Worm (Caenorhabditis elegans) whole organism, L3 larva: ENCODE results near the gene algn-9.

ENCODE experiments used
- R02D3.7 ChIP-seq: fragments of 150-350 bp; optimal IDR thresholded peaks from 2 replicates; lab custom pipeline; 2014; ENCODE audit warnings: missing biosample characterization, missing genetic modification characterization
- ZK546.5 ChIP-seq: sonication (generic microtip); optimal IDR thresholded peaks from 2 replicates; lab custom pipeline; 2017; ENCODE audit warnings: missing biosample characterization, missing genetic modification characterization
- aly-2 ChIP-seq: fragments of 150-350 bp; optimal IDR thresholded peaks from 2 replicates; lab custom pipeline; 2014; ENCODE audit warnings: missing biosample characterization, missing genetic modification characterization
- ama-1 ChIP-seq: fragments of 150-350 bp; optimal IDR thresholded peaks from 2 replicates; lab custom pipeline; 2018
- ceh-16 ChIP-seq: sonication (generic microtip); optimal IDR thresholded peaks from 2 replicates; lab custom pipeline; 2017; ENCODE audit warnings: missing biosample characterization, missing genetic modification characterization
- ceh-28 ChIP-seq: fragments of 150-350 bp; optimal IDR thresholded peaks from 2 replicates; lab custom pipeline; 2014; ENCODE audit warnings: missing biosample characterization, missing genetic modification reagents, missing genetic modification characterization
- ceh-82 ChIP-seq: fragments of 150-350 bp; optimal IDR thresholded peaks from 2 replicates; lab custom pipeline; 2014; ENCODE audit warnings: missing biosample characterization, missing genetic modification characterization
- ceh-9 ChIP-seq: sonication (generic microtip); optimal IDR thresholded peaks from 2 replicates; lab custom pipeline; 2018; ENCODE audit warnings: missing biosample characterization, missing genetic modification characterization
- daf-12 ChIP-seq: fragments of 150-350 bp; optimal IDR thresholded peaks from 2 replicates; lab custom pipeline; 2014; ENCODE audit warnings: missing biosample characterization, missing genetic modification reagents, missing genetic modification characterization
- egl-27 ChIP-seq: sonication (generic microtip); optimal IDR thresholded peaks from 4 replicates; lab custom pipeline; 2017; ENCODE audit warnings: missing biosample characterization, missing genetic modification reagents, missing genetic modification characterization
- egl-5 ChIP-seq: fragments of 150-350 bp; optimal IDR thresholded peaks from 2 replicates; lab custom pipeline; 2017; ENCODE audit warnings: missing biosample characterization, missing genetic modification reagents, missing genetic modification characterization, inconsistent platforms
- elt-1 ChIP-seq: fragments of 150-350 bp; optimal IDR thresholded peaks from 2 replicates; lab custom pipeline; 2014; ENCODE audit warnings: missing biosample characterization, missing genetic modification characterization
- elt-2 ChIP-seq: sonication (generic microtip); optimal IDR thresholded peaks from 2 replicates; lab custom pipeline; 2016; ENCODE audit warnings: missing genetic modification reagents, mild to moderate bottlenecking, missing genetic modification characterization, missing compliant biosample characterization
- elt-3 ChIP-seq, 3 experiments: fragments of 150-350 bp in 1 of 3; sonication (generic microtip) in 2 of 3; optimal IDR thresholded peaks; 2 replicates in 2 of 3; 4 replicates in 1 of 3; lab custom pipeline; 2014 to 2017; ENCODE audit warnings: missing biosample characterization in 3 of 3, missing genetic modification characterization in 3 of 3
- eor-1 ChIP-seq, 2 experiments: fragments of 150-350 bp; optimal IDR thresholded peaks; 2 replicates each; lab custom pipeline; 2014 to 2018; ENCODE audit warnings: missing biosample characterization in 2 of 2, missing genetic modification characterization in 2 of 2
- fkh-10 ChIP-seq: sonication (generic microtip); optimal IDR thresholded peaks from 2 replicates; lab custom pipeline; 2017; ENCODE audit warnings: missing biosample characterization, missing genetic modification reagents, missing genetic modification characterization
- fkh-2 ChIP-seq: fragments of 150-350 bp; optimal IDR thresholded peaks from 2 replicates; lab custom pipeline; 2014; ENCODE audit warnings: missing biosample characterization, missing genetic modification reagents, missing genetic modification characterization
- fos-1 ChIP-seq: fragments of 150-350 bp; optimal IDR thresholded peaks from 2 replicates; lab custom pipeline; 2014; ENCODE audit warnings: missing biosample characterization, missing genetic modification characterization
- hmg-11 ChIP-seq: sonication (generic microtip); optimal IDR thresholded peaks from 2 replicates; lab custom pipeline; 2016; ENCODE audit warnings: missing genetic modification characterization, missing compliant biosample characterization
- jun-1 ChIP-seq: fragments of 150-350 bp; optimal IDR thresholded peaks from 2 replicates; lab custom pipeline; 2014; ENCODE audit warnings: missing biosample characterization, missing genetic modification reagents, missing genetic modification characterization
- lin-15B ChIP-seq: fragments of 150-350 bp; optimal IDR thresholded peaks from 2 replicates; lab custom pipeline; 2014; ENCODE audit warnings: missing biosample characterization, missing genetic modification characterization
- lin-39 ChIP-seq: fragments of 150-350 bp; optimal IDR thresholded peaks from 2 replicates; lab custom pipeline; 2018; ENCODE audit warnings: missing biosample characterization, missing genetic modification reagents, missing genetic modification characterization
- lsy-12 ChIP-seq: sonication (generic microtip); optimal IDR thresholded peaks from 2 replicates; lab custom pipeline; 2016; ENCODE audit warnings: mild to moderate bottlenecking, missing genetic modification characterization, missing compliant biosample characterization
- mdl-1 ChIP-seq: fragments of 150-350 bp; optimal IDR thresholded peaks from 2 replicates; lab custom pipeline; 2014; ENCODE audit warnings: missing biosample characterization, missing genetic modification characterization
- mml-1 ChIP-seq: fragments of 150-350 bp; sonication (generic microtip); optimal IDR thresholded peaks from 3 replicates; lab custom pipeline; 2014; ENCODE audit warnings: missing biosample characterization, missing genetic modification characterization
- nfya-1 ChIP-seq: sonication (generic microtip); optimal IDR thresholded peaks from 2 replicates; lab custom pipeline; 2017; ENCODE audit warnings: missing genetic modification characterization, mild to moderate bottlenecking, missing compliant biosample characterization, antibody characterized with exemption, moderate library complexity; ENCODE audit not compliant: insufficient read depth
- nhr-11 ChIP-seq: fragments of 150-350 bp; optimal IDR thresholded peaks from 2 replicates; lab custom pipeline; 2014; ENCODE audit warnings: missing biosample characterization, missing genetic modification characterization
- nhr-12 ChIP-seq: fragments of 150-350 bp; optimal IDR thresholded peaks from 2 replicates; lab custom pipeline; 2014; ENCODE audit warnings: missing biosample characterization, missing genetic modification characterization
- nhr-23 ChIP-seq: fragments of 150-350 bp; optimal IDR thresholded peaks from 2 replicates; lab custom pipeline; 2014; ENCODE audit warnings: missing biosample characterization, missing genetic modification reagents, missing genetic modification characterization
- nhr-237 ChIP-seq: fragments of 150-350 bp; optimal IDR thresholded peaks from 2 replicates; lab custom pipeline; 2014; ENCODE audit warnings: missing biosample characterization, missing genetic modification characterization
- nhr-25 ChIP-seq: sonication (generic microtip); optimal IDR thresholded peaks from 2 replicates; lab custom pipeline; 2017; ENCODE audit warnings: missing biosample characterization, missing genetic modification characterization
- nhr-28 ChIP-seq: fragments of 150-350 bp; optimal IDR thresholded peaks from 2 replicates; lab custom pipeline; 2014; ENCODE audit warnings: missing biosample characterization, missing genetic modification characterization
- nhr-43 ChIP-seq: sonication (generic microtip); optimal IDR thresholded peaks from 2 replicates; lab custom pipeline; 2016; ENCODE audit warnings: mild to moderate bottlenecking, missing genetic modification characterization, missing compliant biosample characterization; ENCODE audit not compliant: poor library complexity, severe bottlenecking
- nhr-67 ChIP-seq: fragments of 150-350 bp; optimal IDR thresholded peaks from 2 replicates; lab custom pipeline; 2014; ENCODE audit warnings: missing biosample characterization, missing genetic modification characterization
- nhr-76 ChIP-seq: fragments of 150-350 bp; sonication (generic microtip); optimal IDR thresholded peaks from 5 replicates; lab custom pipeline; 2014; ENCODE audit warnings: missing biosample characterization, missing genetic modification characterization
- nhr-77 ChIP-seq: fragments of 150-350 bp; optimal IDR thresholded peaks from 2 replicates; lab custom pipeline; 2014; ENCODE audit warnings: missing biosample characterization, missing genetic modification characterization
- pha-4 ChIP-seq: fragments of 150-350 bp; optimal IDR thresholded peaks from 2 replicates; lab custom pipeline; 2014; ENCODE audit warnings: missing biosample characterization, missing genetic modification reagents, missing genetic modification characterization
- pqm-1 ChIP-seq: fragments of 150-350 bp; optimal IDR thresholded peaks from 2 replicates; lab custom pipeline; 2017; ENCODE audit warnings: missing biosample characterization, missing genetic modification characterization, inconsistent platforms
- sea-2 ChIP-seq: fragments of 150-350 bp; sonication (generic microtip); optimal IDR thresholded peaks from 4 replicates; lab custom pipeline; 2014; ENCODE audit warnings: missing biosample characterization, missing genetic modification reagents, missing genetic modification characterization
- skn-1 ChIP-seq: fragments of 150-350 bp; optimal IDR thresholded peaks from 2 replicates; lab custom pipeline; 2014; ENCODE audit warnings: missing biosample characterization, missing genetic modification characterization
- snpc-4 ChIP-seq: fragments of 150-350 bp; optimal IDR thresholded peaks from 2 replicates; lab custom pipeline; 2014; ENCODE audit warnings: missing biosample characterization, missing genetic modification characterization
- tbx-2 ChIP-seq: sonication (generic microtip); optimal IDR thresholded peaks from 2 replicates; lab custom pipeline; 2016; ENCODE audit warnings: mild to moderate bottlenecking, missing genetic modification characterization, missing compliant biosample characterization
- unc-39 ChIP-seq: sonication (generic microtip); optimal IDR thresholded peaks from 4 replicates; lab custom pipeline; 2017; ENCODE audit warnings: missing biosample characterization, missing genetic modification characterization
- unc-62 ChIP-seq: fragments of 150-350 bp; sonication (generic microtip); optimal IDR thresholded peaks from 4 replicates; lab custom pipeline; 2014; ENCODE audit warnings: missing biosample characterization, missing genetic modification reagents, missing genetic modification characterization
- zag-1 ChIP-seq: fragments of 150-350 bp; optimal IDR thresholded peaks from 2 replicates; lab custom pipeline; 2014; ENCODE audit warnings: missing biosample characterization, missing genetic modification characterization
- ztf-11 ChIP-seq: fragments of 150-350 bp; optimal IDR thresholded peaks from 2 replicates; lab custom pipeline; 2014; ENCODE audit warnings: missing biosample characterization, missing genetic modification characterization
- ztf-4 ChIP-seq: fragments of 150-350 bp; optimal IDR thresholded peaks from 2 replicates; lab custom pipeline; 2014; ENCODE audit warnings: missing biosample characterization, missing genetic modification characterization

Gene algn-9

DNA sequence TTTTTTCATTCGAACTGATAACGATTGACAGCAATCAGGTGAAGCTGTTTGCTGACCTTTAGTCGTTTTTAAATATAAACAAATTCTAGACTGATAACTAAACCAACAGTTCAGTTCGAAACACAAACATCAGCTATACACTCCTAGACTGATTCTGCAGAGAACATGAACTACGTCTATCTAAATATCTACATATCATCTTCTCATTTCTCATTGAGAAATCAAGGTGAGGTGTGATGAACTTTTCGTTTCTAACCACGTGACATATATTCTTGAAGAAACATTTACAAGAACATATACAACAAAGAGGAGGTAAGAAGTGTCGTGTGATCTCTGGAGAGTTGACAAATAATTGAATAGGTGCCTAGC lies 26.9 kb upstream of the algn-9 start:
- TF ChIP-seq mml-1 (no peak), ceh-9 (tag; lab: Kevin White, UChicago) (no peak), egl-5 (tag; lab: Kevin White, UChicago) (no peak), pha-4 (tag; lab: Kevin White, UChicago) (peak; percentile 61), unc-39 (tag; lab: Kevin White, UChicago) (no peak), egl-27 (tag; lab: Kevin White, UChicago) (no peak), ZK546.5 (tag; lab: Kevin White, UChicago) (no peak), ztf-11 (tag; lab: Kevin White, UChicago) (no peak), mdl-1 (tag; lab: Kevin White, UChicago) (no peak), nhr-28 (tag; lab: Kevin White, UChicago) (no peak), eor-1 (tag; optimal IDR thresholded peaks at IDR 0.05; lab: Kevin White, UChicago) (no peak), nfya-1 (tag; lab: Kevin White, UChicago) (no peak), ama-1 (lab: Kevin White, UChicago) (no peak), elt-1 (tag; lab: Kevin White, UChicago) (peak; percentile 17), hmg-11 (no peak), skn-1 (tag; lab: Kevin White, UChicago) (no peak), lin-39 (no peak), nhr-77 (tag; lab: Kevin White, UChicago) (no peak), zag-1 (tag; lab: Kevin White, UChicago) (no peak), lsy-12 (tag; lab: Kevin White, UChicago) (peak; percentile 30), nhr-76 (no peak), elt-3 (tag; optimal IDR thresholded peaks at IDR 0.05; lab: Kevin White, UChicago) (peak in 1 of 3 experiments; percentile 49), ceh-16 (tag; lab: Kevin White, UChicago) (no peak), unc-62 (GFP tag; lab: Kevin White, UChicago) (no peak), nhr-12 (tag; lab: Kevin White, UChicago) (no peak), tbx-2 (tag; lab: Kevin White, UChicago) (no peak), daf-12 (tag; lab: Kevin White, UChicago) (no peak), nhr-237 (tag; lab: Kevin White, UChicago) (no peak), nhr-25 (peak; percentile 93), fos-1 (tag; lab: Kevin White, UChicago) (no peak), nhr-67 (no peak), sea-2 (GFP tag; lab: Kevin White, UChicago) (no peak), fkh-10 (GFP tag; lab: Kevin White, UChicago) (no peak), ztf-4 (tag; lab: Kevin White, UChicago) (peak; percentile 54), ceh-82 (tag; lab: Kevin White, UChicago) (no peak), aly-2 (tag; lab: Kevin White, UChicago) (no peak), ceh-28 (tag; lab: Kevin White, UChicago) (no peak), R02D3.7 (tag; lab: Kevin White, UChicago) (no peak), nhr-11 (tag; lab: Kevin White, UChicago) (no peak), elt-2 (peak; percentile 85), lin-15B (tag; lab: Kevin White, UChicago) (no peak), nhr-43 (tag; lab: Kevin White, UChicago) (peak; percentile 89), pqm-1 (tag; lab: Kevin White, UChicago) (peak; percentile 51), fkh-2 (tag; lab: Kevin White, UChicago) (no peak), snpc-4 (tag; lab: Kevin White, UChicago) (no peak), nhr-23 (peak; percentile 54), jun-1 (tag; lab: Kevin White, UChicago) (peak; percentile 43)
